Worm (Caenorhabditis elegans) whole organism, L4/young adult: ENCODE data around the gene D1086.5.
"Not testable (repeated sequence)": the region's sequence is repeated elsewhere in the genome, so short reads cannot be mapped to it uniquely, and the experiment has no call there.

Experiments used
- W03F9.2 ChIP-seq: fragments of 150-350 bp; optimal IDR thresholded peaks from 2 replicates; lab custom pipeline; 2014; ENCODE audit warnings: missing biosample characterization, missing genetic modification characterization
- dao-5 ChIP-seq: sonication (generic microtip); optimal IDR thresholded peaks from 2 replicates; lab custom pipeline; 2016; ENCODE audit warnings: missing genotype, missing genetic modification characterization, moderate library complexity, missing compliant biosample characterization
- him-1 ChIP-seq: sonication (generic microtip); optimal IDR thresholded peaks from 2 replicates; lab custom pipeline; 2016; ENCODE audit warnings: missing genotype, missing genetic modification reagents, missing genetic modification characterization, missing compliant biosample characterization

The D1086.5 gene

DNA sequence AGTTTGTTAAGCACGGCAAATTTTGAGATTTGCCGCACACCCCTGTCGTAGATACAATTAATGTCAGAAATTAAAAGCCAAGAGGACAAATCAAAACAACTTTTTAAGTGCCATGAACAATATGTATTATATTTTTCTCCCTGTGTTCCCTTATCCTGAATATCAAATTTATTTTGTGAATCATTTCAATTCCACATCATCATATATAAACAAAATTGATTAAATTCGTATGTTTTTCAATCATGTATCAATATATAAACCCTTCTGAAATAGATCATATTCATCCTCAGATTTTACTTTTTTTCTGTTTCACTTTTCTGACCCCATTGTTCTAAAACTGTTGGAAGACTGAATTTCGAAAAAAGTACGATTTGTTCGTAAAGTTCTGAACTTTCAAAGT, 16.0 kb downstream of the D1086.5 start, which contains the start of gene D1086.11:
Gene D1086.11 (plus strand): TSS at position 301 of the 400 bp plus-strand sequence.
- no peak for TF ChIP-seq him-1 (tag; lab: Kevin White, UChicago)
- no peak for TF ChIP-seq dao-5 (tag; lab: Kevin White, UChicago)
- no peak for TF ChIP-seq W03F9.2 (tag; lab: Kevin White, UChicago)

ce11 chrV:14069899-14070298, 20.3 kb downstream of the D1086.5 start:
- no peak for TF ChIP-seq him-1 (tag; lab: Kevin White, UChicago)
- no peak for TF ChIP-seq dao-5 (tag; lab: Kevin White, UChicago)
- TF ChIP-seq W03F9.2 (tag; lab: Kevin White, UChicago), result no peak

DNA sequence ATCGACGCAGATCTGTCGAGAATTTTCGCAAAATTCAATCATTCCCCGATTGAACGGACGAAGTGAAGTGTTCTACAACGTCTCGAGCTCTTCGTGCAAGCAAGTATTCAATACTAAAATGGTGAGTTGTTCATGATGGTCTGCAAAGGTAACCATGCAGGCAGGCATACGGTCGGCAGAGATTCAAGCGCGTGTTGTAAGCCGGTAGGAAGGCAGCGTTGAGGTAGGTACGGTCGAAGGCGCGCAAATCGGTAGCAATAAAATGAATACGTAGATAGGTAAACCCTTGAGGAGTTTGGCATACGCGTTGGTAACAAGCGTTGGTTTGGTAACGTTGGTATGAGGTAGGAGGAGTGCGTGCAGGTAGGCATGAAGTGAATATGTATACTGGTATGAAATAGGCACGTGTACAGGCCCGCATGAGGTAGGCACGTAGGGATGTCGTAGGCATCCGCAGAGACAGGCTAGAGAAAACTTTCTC, 22.3 kb downstream of the D1086.5 start, which contains the start of gene D1086.17:
Gene D1086.17 (plus strand): TSS at position 51 of the 481 bp plus-strand sequence.
- TF ChIP-seq dao-5 (tag; lab: Kevin White, UChicago) (no peak), him-1 (tag; lab: Kevin White, UChicago) (no peak), W03F9.2 (tag; lab: Kevin White, UChicago) (no peak)

ce11 chrV:14064422-14064821, 25.7 kb downstream of the D1086.5 start, which contains the start of gene D1086.21:
Gene D1086.21 (plus strand): TSS chrV:14064722.
- TF ChIP-seq W03F9.2 (tag; lab: Kevin White, UChicago) (no peak), him-1 (tag; lab: Kevin White, UChicago) (no peak), dao-5 (tag; lab: Kevin White, UChicago) (no peak)

DNA sequence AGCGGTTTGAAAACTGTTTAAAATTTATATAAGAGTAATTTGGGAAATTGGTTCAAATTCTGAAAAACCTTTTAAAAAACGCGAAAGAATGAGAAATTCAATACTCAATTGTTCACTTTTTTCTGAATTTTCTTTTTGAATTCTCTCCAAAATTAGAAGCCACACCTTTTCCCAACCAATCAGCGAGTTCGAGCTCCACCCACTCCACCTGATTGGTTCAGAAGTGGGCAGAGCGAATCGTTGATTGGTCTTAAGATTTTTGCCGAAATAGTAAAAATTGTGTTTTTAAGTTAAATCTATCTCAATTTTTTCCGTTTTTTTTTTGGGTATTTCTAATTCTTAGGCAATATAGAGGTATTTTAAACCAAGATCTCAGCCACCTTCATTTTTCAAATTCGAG, 26.2 kb downstream of the D1086.5 start:
- TF ChIP-seq him-1 (tag; lab: Kevin White, UChicago), result no peak
- no peak for TF ChIP-seq dao-5 (tag; lab: Kevin White, UChicago)

DNA sequence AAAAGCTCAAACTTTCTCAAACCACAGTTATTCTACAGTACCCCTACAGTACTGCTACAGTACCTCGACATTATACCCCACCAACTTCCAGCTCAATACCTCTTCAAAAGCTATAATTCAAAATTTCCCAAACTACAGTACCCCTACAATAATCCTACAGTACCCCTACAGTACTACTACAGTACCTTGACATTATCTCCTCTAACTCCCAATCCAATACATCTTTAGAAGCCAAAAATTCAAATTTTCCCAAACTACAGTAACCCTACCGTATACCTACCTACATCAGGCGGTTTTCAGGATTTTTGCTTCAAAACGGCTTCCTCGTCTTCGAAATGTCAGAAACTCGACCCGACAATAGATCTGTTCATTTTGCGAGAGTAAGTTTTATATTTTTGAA, 32.6 kb downstream of the D1086.5 start, which contains the start of gene F58D12.3:
Gene F58D12.3 (plus strand): TSS at position 301 of the 400 bp plus-strand sequence.
- TF ChIP-seq dao-5 (tag; lab: Kevin White, UChicago) (no peak), him-1 (tag; lab: Kevin White, UChicago) (no peak), W03F9.2 (tag; lab: Kevin White, UChicago) (no peak)

DNA sequence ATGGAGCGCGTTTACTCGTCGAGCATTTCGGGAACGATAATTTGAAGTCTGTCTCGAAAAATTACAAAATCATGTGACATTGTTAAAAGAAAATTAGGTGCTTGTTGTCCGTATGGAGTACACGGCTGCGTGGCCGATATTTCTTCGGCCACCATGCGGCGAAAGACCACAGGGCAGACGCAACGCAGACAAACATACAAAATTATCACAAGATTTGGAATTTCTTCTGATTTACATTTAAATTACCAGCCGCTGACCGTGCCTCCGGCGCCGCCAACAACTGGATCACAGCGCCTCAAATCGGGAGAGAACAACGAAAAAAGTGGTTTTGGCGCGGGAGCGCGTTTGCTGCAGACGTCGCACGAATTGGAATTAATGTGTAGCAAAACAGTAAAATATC, 35.1 kb downstream of the D1086.5 start:
- peak; percentile 65 for TF ChIP-seq him-1 (tag; lab: Kevin White, UChicago)
- TF ChIP-seq W03F9.2 (tag; lab: Kevin White, UChicago), result peak; percentile 71

DNA sequence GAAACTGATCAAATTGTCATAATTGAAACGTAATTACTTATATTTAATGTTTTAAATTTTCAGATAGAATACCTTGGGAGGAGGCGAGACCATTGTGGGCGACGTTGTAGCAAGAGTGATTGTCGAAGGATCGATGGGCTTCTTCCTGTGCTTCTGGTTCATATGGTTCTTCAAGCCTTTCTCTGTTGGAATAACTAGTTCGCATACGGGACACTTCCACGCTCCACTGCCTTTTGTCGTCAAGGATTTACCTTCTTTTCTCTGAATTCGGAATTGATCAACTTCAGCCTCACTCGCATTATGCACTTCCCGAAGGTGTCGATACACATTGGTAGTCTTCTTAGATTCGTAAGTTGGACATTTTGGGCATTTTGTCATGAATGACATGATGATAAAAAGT, 40.9 kb downstream of the D1086.5 start, which contains the start of gene F58D12.1:
Gene F58D12.1 (plus strand): TSS at position 301 of the 400 bp plus-strand sequence.
- TF ChIP-seq dao-5, W03F9.2, him-1 (tag; lab: Kevin White, UChicago): not testable (repeated sequence)
